Fruit fly (Drosophila melanogaster) whole organism, prepupa: ENCODE measurements around the gene trbl.
A peak's percentile ranks its signal among the peaks of the same experiment; 100 is the strongest.

Experiments used
- Blimp-1 ChIP-seq: fragments of 200-800 bp; sonication (Bioruptor generic); optimal IDR thresholded peaks from 3 replicates; lab custom pipeline; 2017; ENCODE audit warnings: missing biosample characterization, missing genetic modification characterization, mild to moderate bottlenecking, moderate library complexity, missing genetic modification reagents
- CG10669 ChIP-seq: fragments of 200-800 bp; sonication (Bioruptor generic); optimal IDR thresholded peaks from 3 replicates; lab custom pipeline; 2018; ENCODE audit warnings: missing biosample characterization, mild to moderate bottlenecking, missing genetic modification characterization, moderate library complexity
- CG11294 ChIP-seq: fragments of 200-800 bp; sonication (Bioruptor generic); IDR thresholded peaks from 2 replicates; pipeline ENCODE4 v1.3.6; 2022; ENCODE audit warnings: missing biosample characterization, missing genetic modification characterization
- CG11762 ChIP-seq: fragments of 200-800 bp; sonication (Bioruptor generic); optimal IDR thresholded peaks from 3 replicates; lab custom pipeline; 2016; ENCODE audit warnings: missing biosample characterization, missing genetic modification characterization; ENCODE audit not compliant: insufficient read depth
- CG11902 ChIP-seq: fragments of 200-800 bp; sonication (Bioruptor generic); optimal IDR thresholded peaks from 3 replicates; lab custom pipeline; 2016; ENCODE audit warnings: missing biosample characterization, missing genetic modification characterization
- CG1621 ChIP-seq: fragments of 200-800 bp; sonication (Bioruptor generic); optimal IDR thresholded peaks from 3 replicates; lab custom pipeline; 2018; ENCODE audit warnings: missing biosample characterization, mild to moderate bottlenecking, missing genetic modification characterization
- CG3032 ChIP-seq: fragments of 200-800 bp; optimal IDR thresholded peaks from 2 replicates; lab custom pipeline; 2019; ENCODE audit warnings: missing biosample characterization, mild to moderate bottlenecking, missing genetic modification characterization, moderate library complexity
- CG31627 ChIP-seq: fragments of 200-800 bp; sonication (Bioruptor generic); optimal IDR thresholded peaks from 3 replicates; lab custom pipeline; 2016; ENCODE audit warnings: missing biosample characterization, missing genetic modification characterization
- CG32006 ChIP-seq: fragments of 200-800 bp; sonication (Bioruptor generic); optimal IDR thresholded peaks from 3 replicates; lab custom pipeline; 2017; ENCODE audit warnings: missing biosample characterization, mild to moderate bottlenecking, missing genetic modification characterization
- CG34406 ChIP-seq: fragments of 200-800 bp; sonication (Bioruptor generic); optimal IDR thresholded peaks from 3 replicates; lab custom pipeline; 2016; ENCODE audit warnings: missing biosample characterization, missing genetic modification characterization
- CG3919 ChIP-seq: fragments of 200-800 bp; sonication (Bioruptor generic); optimal IDR thresholded peaks from 3 replicates; lab custom pipeline; 2016; ENCODE audit warnings: missing biosample characterization, missing genetic modification characterization
- CG6163 ChIP-seq: fragments of 200-800 bp; sonication (Bioruptor generic); IDR thresholded peaks from 3 replicates; pipeline ENCODE4 v1.3.6; 2022; ENCODE audit warnings: missing biosample characterization, missing genetic modification characterization
- CG6792 ChIP-seq: fragments of 200-800 bp; sonication (Bioruptor generic); optimal IDR thresholded peaks from 3 replicates; lab custom pipeline; 2016; ENCODE audit warnings: missing biosample characterization, missing genetic modification characterization
- CG6808 ChIP-seq: fragments of 200-800 bp; sonication (Bioruptor generic); optimal IDR thresholded peaks from 3 replicates; lab custom pipeline; 2017; ENCODE audit warnings: missing biosample characterization, missing genetic modification characterization, mild to moderate bottlenecking, moderate library complexity, missing genetic modification reagents
- CG6854 ChIP-seq: fragments of 200-800 bp; sonication (Bioruptor generic); optimal IDR thresholded peaks from 2 replicates; lab custom pipeline; 2017; ENCODE audit warnings: missing biosample characterization, mild to moderate bottlenecking, missing genetic modification characterization
- CG7368 ChIP-seq: fragments of 200-800 bp; sonication (Bioruptor generic); optimal IDR thresholded peaks from 3 replicates; lab custom pipeline; 2016; ENCODE audit warnings: missing biosample characterization, missing genetic modification characterization
- CG8119 ChIP-seq: fragments of 200-800 bp; sonication (Bioruptor generic); IDR thresholded peaks from 3 replicates; pipeline ENCODE4 v1.3.6; 2022; ENCODE audit warnings: missing biosample characterization, missing genetic modification characterization
- CG8319 ChIP-seq: fragments of 200-800 bp; sonication (Bioruptor generic); optimal IDR thresholded peaks from 3 replicates; lab custom pipeline; 2016; ENCODE audit warnings: missing biosample characterization, missing genetic modification characterization
- CG8632 ChIP-seq: fragments of 200-800 bp; sonication (Bioruptor generic); optimal IDR thresholded peaks from 3 replicates; lab custom pipeline; 2016; ENCODE audit warnings: missing biosample characterization, missing genetic modification characterization
- CG9139 ChIP-seq: fragments of 200-800 bp; sonication (Bioruptor generic); optimal IDR thresholded peaks from 3 replicates; lab custom pipeline; 2017; ENCODE audit warnings: missing biosample characterization, mild to moderate bottlenecking, missing genetic modification characterization
- Eip75B ChIP-seq: fragments of 200-800 bp; sonication (Bioruptor generic); optimal IDR thresholded peaks from 3 replicates; lab custom pipeline; 2016; ENCODE audit warnings: missing biosample characterization, missing genetic modification characterization
- Eip78C ChIP-seq: fragments of 200-800 bp; sonication (Bioruptor generic); peaks from one replicate; lab custom pipeline; 2016; ENCODE audit warnings: missing biosample characterization, missing genetic modification characterization
- Eip93F ChIP-seq: fragments of 200-800 bp; sonication (Bioruptor generic); optimal IDR thresholded peaks from 2 replicates; lab custom pipeline; 2016; ENCODE audit warnings: missing biosample characterization, mild to moderate bottlenecking, missing genetic modification characterization
- Ets21C ChIP-seq: fragments of 200-800 bp; sonication (Bioruptor generic); optimal IDR thresholded peaks from 3 replicates; lab custom pipeline; 2016; ENCODE audit warnings: missing biosample characterization, missing genetic modification characterization
- Ets96B ChIP-seq: fragments of 200-800 bp; optimal IDR thresholded peaks from 2 replicates; lab custom pipeline; 2019; ENCODE audit warnings: missing biosample characterization, mild to moderate bottlenecking, missing genetic modification characterization, moderate library complexity
- Gug ChIP-seq: fragments of 200-800 bp; sonication (Bioruptor generic); IDR thresholded peaks from 2 replicates; pipeline ENCODE4 v1.3.6; 2022; ENCODE audit warnings: missing biosample characterization, missing genetic modification characterization
- Hr39 ChIP-seq: fragments of 200-800 bp; sonication (Bioruptor generic); optimal IDR thresholded peaks from 2 replicates; lab custom pipeline; 2016; ENCODE audit warnings: missing biosample characterization, missing genetic modification characterization
- Hr4 ChIP-seq: fragments of 200-800 bp; sonication (Bioruptor generic); optimal IDR thresholded peaks from 3 replicates; lab custom pipeline; 2016; ENCODE audit warnings: missing biosample characterization, missing genetic modification characterization
- Lpt ChIP-seq: fragments of 200-800 bp; sonication (Bioruptor generic); optimal IDR thresholded peaks from 3 replicates; lab custom pipeline; 2016; ENCODE audit warnings: missing biosample characterization, missing genetic modification characterization
- Met ChIP-seq: fragments of 200-800 bp; sonication (Bioruptor generic); optimal IDR thresholded peaks from 3 replicates; lab custom pipeline; 2016; ENCODE audit warnings: missing biosample characterization, missing genetic modification characterization
- Smox ChIP-seq: fragments of 200-800 bp; sonication (Bioruptor generic); optimal IDR thresholded peaks from 3 replicates; lab custom pipeline; 2016; ENCODE audit warnings: missing biosample characterization, missing genetic modification characterization
- Sox102F ChIP-seq: fragments of 200-800 bp; sonication (Bioruptor generic); optimal IDR thresholded peaks from 2 replicates; lab custom pipeline; 2016; ENCODE audit warnings: missing biosample characterization, mild to moderate bottlenecking, missing genetic modification characterization
- Sox15 ChIP-seq: fragments of 200-800 bp; sonication (Bioruptor generic); optimal IDR thresholded peaks from 3 replicates; lab custom pipeline; 2016; ENCODE audit warnings: missing biosample characterization, missing genetic modification characterization
- achi ChIP-seq: fragments of 200-800 bp; sonication (Bioruptor generic); optimal IDR thresholded peaks from 3 replicates; lab custom pipeline; 2016; ENCODE audit warnings: missing biosample characterization, missing genetic modification characterization
- acj6 ChIP-seq: fragments of 200-800 bp; sonication (Bioruptor generic); optimal IDR thresholded peaks from 3 replicates; lab custom pipeline; 2016; ENCODE audit warnings: missing biosample characterization, missing genetic modification characterization
- dac ChIP-seq: fragments of 200-800 bp; sonication (Bioruptor generic); optimal IDR thresholded peaks from 2 replicates; lab custom pipeline; 2017; ENCODE audit warnings: missing biosample characterization, mild to moderate bottlenecking, missing genetic modification characterization
- dsx ChIP-seq: fragments of 200-800 bp; optimal IDR thresholded peaks from 3 replicates; lab custom pipeline; 2019; ENCODE audit warnings: missing biosample characterization, mild to moderate bottlenecking, missing genetic modification characterization, moderate library complexity; ENCODE audit not compliant: poor library complexity, severe bottlenecking
- esn ChIP-seq: fragments of 200-800 bp; sonication (Bioruptor generic); optimal IDR thresholded peaks from 2 replicates; lab custom pipeline; 2016; ENCODE audit warnings: missing biosample characterization, mild to moderate bottlenecking, missing genetic modification characterization, moderate library complexity
- fd85E ChIP-seq: fragments of 200-800 bp; sonication (Bioruptor generic); optimal IDR thresholded peaks from 3 replicates; lab custom pipeline; 2016; ENCODE audit warnings: missing biosample characterization, missing genetic modification characterization
- fkh ChIP-seq: fragments of 200-800 bp; sonication (Bioruptor generic); optimal IDR thresholded peaks from 3 replicates; lab custom pipeline; 2017; ENCODE audit warnings: missing biosample characterization, mild to moderate bottlenecking, missing genetic modification characterization, moderate library complexity
- lz ChIP-seq: fragments of 200-800 bp; sonication (Bioruptor generic); optimal IDR thresholded peaks from 3 replicates; lab custom pipeline; 2016; ENCODE audit warnings: missing biosample characterization, missing genetic modification characterization
- net ChIP-seq: fragments of 200-800 bp; sonication (Bioruptor generic); optimal IDR thresholded peaks from 3 replicates; lab custom pipeline; 2016; ENCODE audit warnings: missing biosample characterization, missing genetic modification characterization
- pdm3 ChIP-seq: fragments of 200-800 bp; sonication (Bioruptor generic); optimal IDR thresholded peaks from 3 replicates; lab custom pipeline; 2016; ENCODE audit warnings: missing biosample characterization, missing genetic modification characterization
- salr ChIP-seq, 2 experiments: fragments of 200-800 bp; sonication (Bioruptor generic); optimal IDR thresholded peaks; 3 replicates each; lab custom pipeline; 2016 to 2018; ENCODE audit warnings: missing biosample characterization in 2 of 2, missing genetic modification characterization in 2 of 2, mild to moderate bottlenecking in 1 of 2
- ss ChIP-seq, 2 experiments: fragments of 200-800 bp; sonication (Bioruptor generic); optimal IDR thresholded peaks; 2 replicates in 1 of 2; 3 replicates in 1 of 2; lab custom pipeline; 2017 to 2018; ENCODE audit warnings: mild to moderate bottlenecking in 2 of 2, missing biosample characterization in 2 of 2, missing genetic modification characterization in 2 of 2, moderate library complexity in 1 of 2
- svp ChIP-seq: fragments of 200-800 bp; sonication (Bioruptor generic); peaks from one replicate; lab custom pipeline; 2016; ENCODE audit warnings: missing biosample characterization, missing genetic modification characterization
- topi ChIP-seq: fragments of 200-800 bp; sonication (Bioruptor generic); optimal IDR thresholded peaks from 3 replicates; lab custom pipeline; 2016; ENCODE audit warnings: missing biosample characterization, missing genetic modification characterization
- vri ChIP-seq: fragments of 200-800 bp; sonication (Bioruptor generic); optimal IDR thresholded peaks from 3 replicates; lab custom pipeline; 2016; ENCODE audit warnings: missing biosample characterization, mild to moderate bottlenecking, missing genetic modification characterization

The trbl gene

dm6 chr3L:20385006-20385405 lies 16.4 kb downstream of the trbl start:
- TF ChIP-seq Eip78C (peak; percentile 52), svp (GFP tag; lab: Kevin White, UChicago) (no peak), Ets96B (tag; lab: Kevin White, UChicago) (no peak)

dm6 chr3L:20384086-20384810 lies 17.2 kb downstream of the trbl start, which contains the start of the genes CG5498 and fbl:
CG5498 (minus strand) TSS chr3L:20384109.
fbl (plus strand) TSS chr3L:20384429.
- TF ChIP-seq Met (GFP tag; lab: Kevin White, UChicago) (peak; percentile 78), lz (GFP tag; lab: Kevin White, UChicago) (peak; percentile 76), CG7368 (GFP tag; lab: Kevin White, UChicago) (peak; percentile 61), CG1621 (tag; lab: Kevin White, UChicago) (no peak), CG6808 (GFP tag; lab: Kevin White, UChicago) (peak; percentile 45), ss (GFP tag; optimal IDR thresholded peaks at IDR 0.05; lab: Kevin White, UChicago) (peak in 1 of 2 experiments; percentile 54), CG6854 (GFP tag; lab: Kevin White, UChicago) (no peak), CG3032 (tag; lab: Kevin White, UChicago) (peak; percentile 66), Smox (GFP tag; lab: Kevin White, UChicago) (peak; percentile 80), Sox15 (GFP tag; lab: Kevin White, UChicago) (peak; percentile 28), CG8119 (GFP tag; lab: Robert Waterston, UW) (peak; percentile 71; the same call in 2 of the 3 replicates), CG32006 (peak; percentile 69), fd85E (GFP tag; lab: Kevin White, UChicago) (peak; percentile 23), fkh (GFP tag; lab: Kevin White, UChicago) (peak; percentile 86), acj6 (GFP tag; lab: Kevin White, UChicago) (peak; percentile 76), dsx (peak; percentile 75), svp (GFP tag; lab: Kevin White, UChicago) (peak; percentile 87), CG34406 (GFP tag; lab: Kevin White, UChicago) (peak; percentile 80), esn (GFP tag; lab: Kevin White, UChicago) (peak; percentile 87), CG3919 (GFP tag; lab: Kevin White, UChicago) (peak; percentile 68), CG6792 (GFP tag; lab: Kevin White, UChicago) (peak; percentile 71), Lpt (GFP tag; lab: Kevin White, UChicago) (peak; percentile 27), Eip93F (GFP tag; lab: Kevin White, UChicago) (no peak), CG11762 (GFP tag; lab: Kevin White, UChicago) (peak; percentile 55), Gug (GFP tag; lab: Robert Waterston, UW) (0 out of 2 replicates have a peak, but pooled peaks have one; percentile 43), Eip78C (peak; percentile 94), CG11902 (GFP tag; lab: Kevin White, UChicago) (peak; percentile 54), net (peak; percentile 59), pdm3 (GFP tag; lab: Kevin White, UChicago) (peak; percentile 74), Blimp-1 (GFP tag; lab: Kevin White, UChicago) (peak; percentile 43), topi (peak; percentile 80), Ets21C (GFP tag; lab: Kevin White, UChicago) (peak; percentile 64), CG11294 (GFP tag; lab: Robert Waterston, UW) (peak; percentile 24; the same call in 1 of the 2 replicates), Eip75B (peak; percentile 73), Hr39 (GFP tag; lab: Kevin White, UChicago) (peak; percentile 65), CG8319 (GFP tag; lab: Kevin White, UChicago) (peak; percentile 59), CG8632 (GFP tag; lab: Kevin White, UChicago) (peak; percentile 70), CG10669 (peak; percentile 61), vri (GFP tag; lab: Kevin White, UChicago) (peak; percentile 38), salr (GFP tag; optimal IDR thresholded peaks at IDR 0.05; lab: Kevin White, UChicago) (peak in 1 of 2 experiments; percentile 76), CG6163 (GFP tag; lab: Robert Waterston, UW) (peak; percentile 68), CG9139 (GFP tag; lab: Kevin White, UChicago) (peak; percentile 24), Hr4 (GFP tag; lab: Kevin White, UChicago) (peak; percentile 70), CG31627 (peak; percentile 81), Sox102F (GFP tag; lab: Kevin White, UChicago) (peak; percentile 72), achi (GFP tag; lab: Kevin White, UChicago) (peak; percentile 77), dac (GFP tag; lab: Kevin White, UChicago) (peak; percentile 5)
